Fruit fly (Drosophila melanogaster): ENCODE data around the gene mRpL22.

Gene mRpL22

DNA sequence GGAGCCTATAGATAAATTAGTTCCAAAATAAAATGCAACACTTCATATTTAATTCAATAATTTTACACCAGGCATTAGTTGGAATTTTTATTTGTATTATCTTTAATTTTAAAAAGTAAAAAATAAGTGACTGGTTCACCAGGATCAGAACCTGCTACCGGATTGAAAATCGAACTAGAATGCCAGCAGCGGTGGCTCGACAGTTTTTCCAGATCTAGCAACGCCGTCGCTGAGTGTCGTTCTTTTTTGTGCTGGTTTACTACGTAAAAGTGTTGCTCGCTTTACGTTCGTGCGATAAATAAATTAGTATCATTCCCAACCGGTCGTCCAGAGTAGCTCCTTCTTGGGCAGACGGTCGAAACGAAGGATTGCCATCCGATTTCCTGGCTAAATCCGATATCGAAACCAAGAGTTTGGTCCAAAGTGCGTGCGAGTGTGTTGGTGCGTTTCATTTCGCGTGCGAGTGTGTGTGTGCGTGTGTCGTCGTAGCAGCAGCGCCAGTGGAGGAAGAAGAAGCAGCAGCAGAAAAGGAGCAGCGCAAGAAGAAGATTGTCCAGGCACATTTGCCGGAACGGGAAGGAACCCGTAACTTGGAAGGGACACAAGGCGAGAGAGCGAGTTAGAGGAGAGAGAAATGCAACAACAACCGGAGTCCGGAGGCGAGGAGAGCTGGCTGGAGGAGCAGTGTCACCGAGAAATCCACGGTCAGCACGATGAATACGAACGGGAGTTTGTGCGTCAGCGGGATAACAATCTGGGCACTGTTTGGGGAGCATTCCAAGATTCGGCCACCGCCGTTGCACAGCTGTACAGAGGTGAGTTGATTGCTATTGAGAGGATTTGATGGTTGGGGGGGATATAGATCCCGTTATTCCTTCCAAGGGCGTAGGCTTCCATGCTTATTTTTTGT is 8.4 kb downstream of the mRpL22 start, which contains the start of gene CG4768 (continued):
- TF ChIP-seq ttk (GFP tag; IDR thresholded peaks at IDR 0.05) (no peak), slbo (GFP tag; IDR thresholded peaks at IDR 0.05) (0 out of 2 replicates have a peak, but pooled peaks have one; percentile 17), nom (GFP tag; optimal IDR thresholded peaks at IDR 0.05) (peak; percentile 17), CG4282 (GFP tag; optimal IDR thresholded peaks at IDR 0.05) (no peak), gfzf (GFP tag; optimal IDR thresholded peaks at IDR 0.05) (no peak), Eip74EF (GFP tag; optimal IDR thresholded peaks at IDR 0.05) (no peak), unc-4 (GFP tag; IDR thresholded peaks at IDR 0.05; ENCODE audit: partially characterized antibody) (0 out of 2 replicates have a peak, but pooled peaks have one; percentile 21), Sry-β (GFP tag; optimal IDR thresholded peaks at IDR 0.05) (peak; percentile 14), CG12391 (tag; optimal IDR thresholded peaks at IDR 0.05) (peak; percentile 3), CG31441 (GFP tag; IDR thresholded peaks at IDR 0.05) (0 out of 2 replicates have a peak, but pooled peaks have one; percentile 13), crol (GFP tag; IDR thresholded peaks at IDR 0.05) (no peak)

DNA sequence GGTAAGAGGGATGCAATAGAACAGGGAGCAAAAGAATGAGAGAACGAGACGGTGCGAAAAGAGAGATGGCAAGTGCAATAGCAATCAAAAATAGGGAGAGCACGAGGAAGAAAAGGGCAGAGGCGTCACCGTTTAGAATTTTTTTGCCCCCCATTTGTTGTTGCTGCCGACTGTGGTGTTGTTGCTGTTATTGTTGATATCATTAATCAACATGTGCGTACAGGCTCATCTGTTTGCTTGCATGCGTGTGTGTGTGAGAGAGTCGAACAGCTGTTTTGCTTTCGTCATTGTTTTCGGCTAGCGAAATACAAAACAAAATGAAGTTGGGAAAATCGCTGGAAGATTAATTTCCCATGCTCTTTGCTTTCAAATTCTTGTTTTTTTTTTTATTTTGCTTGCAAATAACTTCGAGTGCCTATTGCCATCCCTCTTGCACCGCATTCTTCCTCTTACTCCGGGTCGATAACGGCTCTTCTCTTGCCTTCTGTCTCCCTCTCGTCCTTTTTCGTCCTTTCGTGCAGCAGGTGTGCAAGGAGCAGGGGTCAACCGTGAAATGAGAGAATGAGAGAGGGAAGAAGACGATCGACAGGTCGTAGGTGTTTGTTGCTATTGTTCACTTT is 9.5 kb downstream of the mRpL22 start:
- no peak for TF ChIP-seq CG18764 (GFP tag; optimal IDR thresholded peaks at IDR 0.05)
- TF ChIP-seq Blimp-1 (GFP tag; optimal IDR thresholded peaks at IDR 0.05): no peak
- peak; percentile 26 for TF ChIP-seq twi (tag; optimal IDR thresholded peaks at IDR 0.05)
- TF ChIP-seq CG4360 (GFP tag; IDR thresholded peaks at IDR 0.05): peak; percentile 91
- no peak for TF ChIP-seq YL-1 (GFP tag; optimal IDR thresholded peaks at IDR 0.05)
- TF ChIP-seq CG43689 (GFP tag; IDR thresholded peaks at IDR 0.05): no peak
- no peak for TF ChIP-seq slbo (GFP tag; IDR thresholded peaks at IDR 0.05)
- peak; percentile 33 for TF ChIP-seq CG1832 (GFP tag; optimal IDR thresholded peaks at IDR 0.05)
- no peak for TF ChIP-seq ase (GFP tag; IDR thresholded peaks at IDR 0.05)
- peak; percentile 73 for TF ChIP-seq kah (GFP tag; optimal IDR thresholded peaks at IDR 0.05)
- no peak for TF ChIP-seq Dip3 (GFP tag; optimal IDR thresholded peaks at IDR 0.05)
- TF ChIP-seq Sry-β (GFP tag; optimal IDR thresholded peaks at IDR 0.05): no peak
- peak; percentile 66 for TF ChIP-seq cg (GFP tag; optimal IDR thresholded peaks at IDR 0.05)
- peak; percentile 85 for TF ChIP-seq crol (GFP tag; IDR thresholded peaks at IDR 0.05)
- TF ChIP-seq CTCF (GFP tag; optimal IDR thresholded peaks at IDR 0.05): no peak
- TF ChIP-seq CG2889 (GFP tag; IDR thresholded peaks at IDR 0.05): no peak
- peak in 1 of 2 experiments; percentile 32 for TF ChIP-seq tll (GFP tag; optimal IDR thresholded peaks at IDR 0.05)
- peak; percentile 45 for TF ChIP-seq pros (GFP tag; optimal IDR thresholded peaks at IDR 0.05)
- no peak for TF ChIP-seq CG17802 (tag; optimal IDR thresholded peaks at IDR 0.05)
- peak; percentile 66 for TF ChIP-seq onecut (GFP tag; IDR thresholded peaks at IDR 0.05)
- TF ChIP-seq CG2116 (GFP tag; optimal IDR thresholded peaks at IDR 0.05): no peak
- 0 out of 4 replicates have a peak, but pooled peaks have one; percentile 26 for TF ChIP-seq chinmo (GFP tag; IDR thresholded peaks at IDR 0.05; ENCODE audit: partially characterized antibody)
- no peak for TF ChIP-seq dmrt99B (tag; optimal IDR thresholded peaks at IDR 0.05)
- TF ChIP-seq CG32772 (GFP tag; IDR thresholded peaks at IDR 0.05): no peak
- TF ChIP-seq CG4617 (GFP tag; optimal IDR thresholded peaks at IDR 0.05; ENCODE audit: borderline replicate concordance): no peak
- TF ChIP-seq zen (tag; optimal IDR thresholded peaks at IDR 0.05): peak; percentile 7
- TF ChIP-seq CG15514 (GFP tag; optimal IDR thresholded peaks at IDR 0.05): peak; percentile 53
- no peak for TF ChIP-seq CG8281 (tag; optimal IDR thresholded peaks at IDR 0.05)
- TF ChIP-seq Hr78 (GFP tag; optimal IDR thresholded peaks at IDR 0.05): no peak
- no peak for TF ChIP-seq grn (GFP tag; optimal IDR thresholded peaks at IDR 0.05)
- no peak for TF ChIP-seq seq (GFP tag; IDR thresholded peaks at IDR 0.05)
- peak; percentile 94 for TF ChIP-seq CG15479 (GFP tag; optimal IDR thresholded peaks at IDR 0.05)
- TF ChIP-seq CG10321 (GFP tag; IDR thresholded peaks at IDR 0.05): peak; percentile 74
- TF ChIP-seq sqz (GFP tag; optimal IDR thresholded peaks at IDR 0.05): peak; percentile 41
- TF ChIP-seq Gsc (GFP tag; IDR thresholded peaks at IDR 0.05): no peak
- peak; percentile 43 for TF ChIP-seq sens (GFP tag)
- peak in 1 of 2 experiments; percentile 75 for TF ChIP-seq crp (GFP tag; optimal IDR thresholded peaks at IDR 0.05)

Data from whole organism, embryonic.